Worm (Caenorhabditis elegans) whole organism, early embryonic: ENCODE data around the gene tpk-1.

ENCODE experiments used
- B0310.2 ChIP-seq: sonication (generic microtip); optimal IDR thresholded peaks from 2 replicates; lab custom pipeline; 2016; ENCODE audit warnings: mild to moderate bottlenecking, missing genetic modification characterization, missing compliant biosample characterization
- F13C5.2 ChIP-seq: sonication (generic microtip); optimal IDR thresholded peaks from 2 replicates; lab custom pipeline; 2017; ENCODE audit warnings: mild to moderate bottlenecking, missing genetic modification characterization, inconsistent platforms, missing compliant biosample characterization
- aly-1 ChIP-seq: sonication (generic microtip); optimal IDR thresholded peaks from 2 replicates; lab custom pipeline; 2016; ENCODE audit warnings: missing genetic modification characterization, missing compliant biosample characterization
- ama-1 ChIP-seq: fragments of 150-350 bp; optimal IDR thresholded peaks from 2 replicates; lab custom pipeline; 2014
- ceh-13 ChIP-seq: fragments of 200-800 bp; sonication (Bioruptor generic); optimal IDR thresholded peaks from 2 replicates; lab custom pipeline; 2018; ENCODE audit warnings: mild to moderate bottlenecking, missing genetic modification characterization, missing compliant biosample characterization
- ceh-36 ChIP-seq: sonication (generic microtip); optimal IDR thresholded peaks from 2 replicates; lab custom pipeline; 2016; ENCODE audit warnings: missing genetic modification characterization, inconsistent platforms, missing compliant biosample characterization
- ets-7 ChIP-seq: sonication (generic microtip); optimal IDR thresholded peaks from 2 replicates; lab custom pipeline; 2016; ENCODE audit warnings: missing genotype, missing genetic modification characterization, missing compliant biosample characterization
- flt-1 ChIP-seq: fragments of 200-800 bp; sonication (Bioruptor generic); IDR thresholded peaks from 2 replicates; pipeline ENCODE4 v1.3.6; 2022; ENCODE audit warnings: missing genetic modification characterization, missing compliant biosample characterization
- hmbx-1 ChIP-seq: sonication (generic microtip); optimal IDR thresholded peaks from 2 replicates; lab custom pipeline; 2016; ENCODE audit warnings: mild to moderate bottlenecking, missing genetic modification characterization, missing compliant biosample characterization
- hmg-4 ChIP-seq: fragments of 200-800 bp; sonication (Bioruptor generic); optimal IDR thresholded peaks from 2 replicates; lab custom pipeline; 2018; ENCODE audit warnings: mild to moderate bottlenecking, missing genetic modification characterization, missing compliant biosample characterization
- hnd-1 ChIP-seq: sonication (generic microtip); optimal IDR thresholded peaks from 2 replicates; lab custom pipeline; 2016; ENCODE audit warnings: missing genetic modification characterization, missing compliant biosample characterization
- pes-1 ChIP-seq: fragments of 200-800 bp; sonication (Bioruptor generic); IDR thresholded peaks from 2 replicates; pipeline ENCODE4 v1.3.6; 2022; ENCODE audit warnings: missing genetic modification reagents, missing genetic modification characterization, missing compliant biosample characterization
- scrt-1 ChIP-seq: fragments of 200-800 bp; sonication (Bioruptor generic); IDR thresholded peaks from 2 replicates; pipeline ENCODE4 v1.3.6; 2022; ENCODE audit warnings: missing genetic modification characterization, missing compliant biosample characterization
- sea-1 ChIP-seq: fragments of 200-800 bp; sonication (Bioruptor generic); conservative IDR thresholded peaks from 2 replicates; pipeline ENCODE4 v1.3.6; 2022; ENCODE audit warnings: missing genetic modification characterization, missing compliant biosample characterization
- tbx-11 ChIP-seq: fragments of 200-800 bp; sonication (Bioruptor generic); IDR thresholded peaks from 2 replicates; pipeline ENCODE4 v1.3.6; 2022; ENCODE audit warnings: missing genetic modification characterization, missing compliant biosample characterization
- tbx-37 ChIP-seq: fragments of 200-800 bp; sonication (Bioruptor generic); conservative IDR thresholded peaks from 2 replicates; pipeline ENCODE4 v1.3.6; 2022; ENCODE audit warnings: missing genetic modification reagents, missing genetic modification characterization, missing compliant biosample characterization
- tra-4 ChIP-seq: sonication (generic microtip); optimal IDR thresholded peaks from 2 replicates; lab custom pipeline; 2017; ENCODE audit warnings: missing genetic modification characterization, missing compliant biosample characterization

Gene tpk-1

DNA sequence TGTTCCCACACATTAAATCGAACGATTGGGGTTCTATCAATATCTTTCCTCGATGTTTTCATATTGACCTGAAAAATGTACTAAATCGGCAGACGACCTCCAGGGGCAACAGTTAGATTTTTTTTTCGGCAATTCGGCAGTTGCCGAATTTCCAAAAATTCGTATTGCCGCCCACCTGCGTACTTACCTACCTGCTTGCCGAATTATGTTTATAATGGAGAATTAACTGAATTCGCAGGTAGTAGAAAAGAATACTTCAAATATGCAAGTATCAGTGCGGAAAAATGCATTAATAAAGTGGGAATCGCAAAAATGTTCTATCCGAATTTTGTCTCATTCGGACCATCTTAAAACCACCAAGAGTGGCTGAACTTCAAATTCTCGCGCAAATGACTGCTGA lies 42.3 kb upstream of the tpk-1 start:
- TF ChIP-seq ceh-13 (GFP tag; lab: Kevin White, UChicago) (no peak), F13C5.2 (tag; lab: Kevin White, UChicago) (no peak), scrt-1 (no peak), hmbx-1 (tag; lab: Kevin White, UChicago) (no peak), tra-4 (tag; lab: Kevin White, UChicago) (no peak), hmg-4 (no peak), tbx-37 (GFP tag; lab: Robert Waterston, UW) (no peak), ets-7 (tag; lab: Kevin White, UChicago) (no peak)

ce11 chrIII:8873045-8873457 lies 38.9 kb upstream of the tpk-1 start:
- TF ChIP-seq hmg-4, result peak; percentile 33
- no peak for TF ChIP-seq B0310.2
- no peak for TF ChIP-seq hnd-1 (tag; lab: Kevin White, UChicago)

DNA sequence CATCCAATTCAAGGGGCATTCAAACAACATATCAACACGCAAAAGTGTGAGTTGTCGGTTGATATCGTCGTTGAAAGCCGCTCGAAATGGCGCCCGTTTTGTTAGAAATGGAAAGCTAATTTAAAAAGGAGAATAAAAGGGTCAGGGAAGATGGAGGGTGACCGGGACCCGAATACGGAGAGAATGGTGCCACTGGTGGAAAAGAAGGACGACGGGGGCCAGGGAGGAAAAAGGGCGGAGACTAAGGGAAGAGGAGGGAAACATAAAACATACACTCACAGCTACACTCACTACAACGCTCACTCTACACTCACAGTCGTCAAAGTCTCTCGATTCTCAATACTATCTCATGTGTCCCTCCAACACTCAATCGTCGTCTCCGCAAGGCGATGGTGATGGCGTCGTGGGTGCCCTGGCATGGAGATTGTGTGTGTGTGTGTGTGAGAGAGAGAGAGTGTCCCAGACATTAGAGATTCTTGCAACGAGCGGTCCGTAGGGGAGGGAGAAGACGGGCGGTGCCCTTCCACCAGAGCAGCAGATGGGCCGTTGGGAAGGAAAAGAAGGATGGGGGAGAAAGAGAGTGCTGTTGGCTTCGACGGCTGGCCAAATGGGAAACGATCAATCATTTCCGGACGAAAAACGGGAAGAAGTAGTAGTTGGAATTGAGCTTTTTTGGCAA lies 37.8 kb upstream of the tpk-1 start:
- no peak for TF ChIP-seq scrt-1
- no peak for TF ChIP-seq tbx-37 (GFP tag; lab: Robert Waterston, UW)
- no peak for TF ChIP-seq hnd-1 (tag; lab: Kevin White, UChicago)
- TF ChIP-seq sea-1 (GFP tag; lab: Robert Waterston, UW), result 0 out of 2 replicates have a peak, but pooled peaks have one; percentile 51
- TF ChIP-seq B0310.2, result peak; percentile 59
- TF ChIP-seq tra-4 (tag; lab: Kevin White, UChicago), result no peak
- TF ChIP-seq ets-7 (tag; lab: Kevin White, UChicago), result no peak
- TF ChIP-seq pes-1, result peak; percentile 38; the same call in 1 of the 2 replicates
- no peak for TF ChIP-seq ama-1 (lab: Kevin White, UChicago)
- TF ChIP-seq F13C5.2 (tag; lab: Kevin White, UChicago), result peak; percentile 59
- no peak for TF ChIP-seq ceh-36 (tag; lab: Kevin White, UChicago)
- no peak for TF ChIP-seq tbx-11 (GFP tag; lab: Robert Waterston, UW)
- peak; percentile 46 for TF ChIP-seq aly-1 (tag; lab: Kevin White, UChicago)
- TF ChIP-seq flt-1 (GFP tag; lab: Robert Waterston, UW), result peak; percentile 37
- no peak for TF ChIP-seq ceh-13 (GFP tag; lab: Kevin White, UChicago)
- peak; percentile 78 for TF ChIP-seq hmg-4
- TF ChIP-seq hmbx-1 (tag; lab: Kevin White, UChicago), result no peak

- TF ChIP-seq hmg-4 (no peak), flt-1 (GFP tag; lab: Robert Waterston, UW) (no peak), aly-1 (tag; lab: Kevin White, UChicago) (no peak), pes-1 (no peak), ama-1 (lab: Kevin White, UChicago) (no peak), sea-1 (GFP tag; lab: Robert Waterston, UW) (no peak), hnd-1 (tag; lab: Kevin White, UChicago) (no peak), ets-7 (tag; lab: Kevin White, UChicago) (no peak), ceh-36 (tag; lab: Kevin White, UChicago) (no peak), tra-4 (tag; lab: Kevin White, UChicago) (no peak)
Measured at ce11 chrIII:8877002-8877401, 34.9 kb upstream of the tpk-1 start, which contains the start of gene K01F9.2. Gene K01F9.2 (minus strand): TSS chrIII:8877128.

DNA sequence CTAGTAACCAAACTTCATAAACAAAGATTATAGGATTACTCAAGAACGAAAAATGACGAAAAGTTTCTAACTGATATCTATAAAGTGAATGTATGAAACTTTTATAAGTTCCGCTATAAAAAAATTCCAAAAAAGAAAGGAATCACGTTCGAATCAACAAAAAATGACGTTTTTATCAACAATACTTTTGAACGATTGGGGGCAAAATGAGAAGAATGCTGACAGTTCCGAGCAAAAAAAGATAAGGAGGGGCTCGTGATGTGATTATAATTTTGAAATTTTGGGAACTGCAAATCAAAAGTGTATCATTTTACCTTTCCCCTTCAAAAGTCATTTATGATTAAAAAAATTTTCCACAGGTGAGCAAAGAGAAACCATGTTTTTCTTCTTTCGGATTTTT lies 33.0 kb upstream of the tpk-1 start:
- TF ChIP-seq aly-1 (tag; lab: Kevin White, UChicago) (no peak), ets-7 (tag; lab: Kevin White, UChicago) (no peak), scrt-1 (no peak), ceh-36 (tag; lab: Kevin White, UChicago) (no peak), tbx-11 (GFP tag; lab: Robert Waterston, UW) (no peak), hnd-1 (tag; lab: Kevin White, UChicago) (no peak), tbx-37 (GFP tag; lab: Robert Waterston, UW) (no peak), flt-1 (GFP tag; lab: Robert Waterston, UW) (no peak), F13C5.2 (tag; lab: Kevin White, UChicago) (no peak), hmg-4 (no peak), ceh-13 (GFP tag; lab: Kevin White, UChicago) (no peak), hmbx-1 (tag; lab: Kevin White, UChicago) (no peak), tra-4 (tag; lab: Kevin White, UChicago) (no peak), pes-1 (no peak)

ce11 chrIII:8882333-8882732 lies 29.6 kb upstream of the tpk-1 start:
- no peak for TF ChIP-seq ceh-13 (GFP tag; lab: Kevin White, UChicago)
- no peak for TF ChIP-seq aly-1 (tag; lab: Kevin White, UChicago)
- no peak for TF ChIP-seq ceh-36 (tag; lab: Kevin White, UChicago)
- TF ChIP-seq flt-1 (GFP tag; lab: Robert Waterston, UW), result no peak
- no peak for TF ChIP-seq pes-1

DNA sequence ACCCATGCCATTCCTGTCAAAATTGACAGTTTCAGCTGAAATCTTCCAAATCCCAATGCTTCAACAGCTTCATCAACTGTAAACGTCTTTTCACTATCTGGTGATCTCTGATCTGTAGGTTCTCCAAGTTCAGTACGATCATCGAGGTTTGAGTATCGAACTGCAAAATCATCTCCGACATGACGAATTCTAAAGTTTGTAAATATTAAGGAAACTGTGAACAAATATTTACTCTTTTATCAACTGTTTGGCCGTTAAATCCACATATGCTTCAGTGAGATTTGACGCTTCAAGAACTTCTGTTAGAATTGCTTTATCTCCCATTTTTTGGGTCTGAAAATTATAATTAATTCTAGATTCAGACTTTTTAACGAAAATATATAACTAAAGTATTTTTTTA lies 26.8 kb upstream of the tpk-1 start, which contains the start of gene svop-1:
Gene svop-1 (minus strand): TSS at position 339 of the 400 bp plus-strand sequence.
- no peak for TF ChIP-seq hmbx-1 (tag; lab: Kevin White, UChicago)
- TF ChIP-seq ceh-36 (tag; lab: Kevin White, UChicago), result no peak
- no peak for TF ChIP-seq tbx-11 (GFP tag; lab: Robert Waterston, UW)
- no peak for TF ChIP-seq B0310.2
- no peak for TF ChIP-seq ets-7 (tag; lab: Kevin White, UChicago)

DNA sequence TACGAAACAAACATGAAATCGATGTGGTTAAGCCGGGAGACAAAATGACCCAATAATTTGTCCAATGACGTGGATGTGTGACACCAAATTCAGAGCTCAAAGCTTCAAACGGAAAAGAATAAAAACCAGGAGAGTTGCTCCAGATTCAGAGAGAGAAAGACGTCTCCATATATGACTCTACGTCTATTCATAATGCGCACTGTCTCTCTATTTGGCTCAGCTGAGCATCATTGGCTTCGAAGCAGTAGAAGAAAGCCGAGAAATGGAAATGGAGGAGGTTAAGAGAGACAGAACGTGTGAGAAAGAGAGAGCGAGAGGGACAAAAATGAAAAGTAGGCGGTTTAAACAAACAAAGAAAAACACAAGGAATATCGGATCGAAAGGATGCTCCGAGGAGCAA lies 25.6 kb upstream of the tpk-1 start:
- TF ChIP-seq pes-1 (no peak), ceh-36 (tag; lab: Kevin White, UChicago) (no peak), ets-7 (tag; lab: Kevin White, UChicago) (no peak), tra-4 (tag; lab: Kevin White, UChicago) (no peak), tbx-37 (GFP tag; lab: Robert Waterston, UW) (no peak), F13C5.2 (tag; lab: Kevin White, UChicago) (no peak), tbx-11 (GFP tag; lab: Robert Waterston, UW) (no peak), ama-1 (lab: Kevin White, UChicago) (no peak), hmbx-1 (tag; lab: Kevin White, UChicago) (no peak), aly-1 (tag; lab: Kevin White, UChicago) (no peak), B0310.2 (no peak), scrt-1 (no peak), ceh-13 (GFP tag; lab: Kevin White, UChicago) (no peak), hmg-4 (no peak), hnd-1 (tag; lab: Kevin White, UChicago) (no peak)
